Worm (Caenorhabditis elegans) whole organism, L1 larva: ENCODE measurements around the gene mrck-1.

Experiments used
- C34B4.2 ChIP-seq: sonication (generic microtip); optimal IDR thresholded peaks from 2 replicates; lab custom pipeline; 2017; ENCODE audit warnings: mild to moderate bottlenecking, missing genetic modification characterization, missing compliant biosample characterization
- F16B12.6 ChIP-seq: fragments of 150-350 bp; optimal IDR thresholded peaks from 2 replicates; lab custom pipeline; 2014; ENCODE audit warnings: missing biosample characterization, missing genetic modification characterization
- Y116A8C.19 ChIP-seq: sonication (generic microtip); optimal IDR thresholded peaks from 2 replicates; lab custom pipeline; 2016; ENCODE audit warnings: missing compliant biosample characterization, missing genetic modification characterization, borderline replicate concordance
- alr-1 ChIP-seq: fragments of 200-800 bp; sonication (Bioruptor generic); optimal IDR thresholded peaks from 2 replicates; lab custom pipeline; 2018; ENCODE audit warnings: borderline replicate concordance, mild to moderate bottlenecking, missing genetic modification characterization, missing compliant biosample characterization
- ama-1 ChIP-seq: fragments of 150-350 bp; optimal IDR thresholded peaks from 2 replicates; lab custom pipeline; 2014
- ceh-82 ChIP-seq, 3 experiments: fragments of 150-350 bp in 1 of 3; sonication (generic microtip) in 2 of 3; optimal IDR thresholded peaks; 2 replicates each; lab custom pipeline; 2014 to 2017; ENCODE audit warnings: missing biosample characterization in 3 of 3, missing genetic modification characterization in 3 of 3
- ceh-90 ChIP-seq: sonication (generic microtip); optimal IDR thresholded peaks from 2 replicates; lab custom pipeline; 2016; ENCODE audit warnings: missing genetic modification characterization, missing compliant biosample characterization
- ces-1 ChIP-seq: fragments of 150-350 bp; optimal IDR thresholded peaks from 2 replicates; lab custom pipeline; 2014; ENCODE audit warnings: missing biosample characterization, missing genetic modification reagents, missing genetic modification characterization
- dsc-1 ChIP-seq: sonication (generic microtip); optimal IDR thresholded peaks from 2 replicates; lab custom pipeline; 2016; ENCODE audit warnings: mild to moderate bottlenecking, missing genetic modification characterization, missing compliant biosample characterization
- efl-1 ChIP-seq, 4 experiments: fragments of 150-350 bp; optimal IDR thresholded peaks in 3 of 4; peaks in 1 of 4; 1 replicate in 1 of 4; 2 replicates in 3 of 4; lab custom pipeline; 2014; ENCODE audit warnings: missing biosample characterization in 2 of 4, missing genetic modification characterization in 2 of 4, missing genetic modification reagents in 2 of 4
- egl-13 ChIP-seq: sonication (generic microtip); optimal IDR thresholded peaks from 2 replicates; lab custom pipeline; 2016; ENCODE audit warnings: missing genotype, missing genetic modification reagents, missing genetic modification characterization, missing compliant biosample characterization
- elt-3 ChIP-seq, 6 experiments: fragments of 150-350 bp in 1 of 6; sonication (generic microtip); optimal IDR thresholded peaks; 2 replicates each; lab custom pipeline; 2017 to 2018; ENCODE audit warnings: missing biosample characterization in 6 of 6, missing genetic modification characterization in 6 of 6, inconsistent platforms in 1 of 6
- ets-5 ChIP-seq: fragments of 200-800 bp; sonication (Bioruptor generic); IDR thresholded peaks from 2 replicates; pipeline ENCODE4 v1.3.6; 2022; ENCODE audit warnings: missing genetic modification characterization, missing compliant biosample characterization
- fkh-10 ChIP-seq: sonication (generic microtip); optimal IDR thresholded peaks from 2 replicates; lab custom pipeline; 2017; ENCODE audit warnings: missing biosample characterization, missing genetic modification reagents, missing genetic modification characterization
- fkh-4 ChIP-seq: sonication (generic microtip); optimal IDR thresholded peaks from 2 replicates; lab custom pipeline; 2016; ENCODE audit warnings: missing compliant biosample characterization, missing genetic modification characterization, borderline replicate concordance
- fkh-8 ChIP-seq: sonication (generic microtip); optimal IDR thresholded peaks from 2 replicates; lab custom pipeline; 2016; ENCODE audit warnings: mild to moderate bottlenecking, missing genetic modification characterization, missing compliant biosample characterization
- grh-1 ChIP-seq: fragments of 200-800 bp; sonication (Bioruptor generic); IDR thresholded peaks from 2 replicates; pipeline ENCODE4 v1.3.6; 2022; ENCODE audit warnings: missing genetic modification reagents, missing genetic modification characterization, missing compliant biosample characterization
- hlh-4 ChIP-seq: sonication (generic microtip); optimal IDR thresholded peaks from 2 replicates; lab custom pipeline; 2016; ENCODE audit warnings: mild to moderate bottlenecking, missing genetic modification characterization, missing compliant biosample characterization
- irx-1 ChIP-seq: sonication (generic microtip); optimal IDR thresholded peaks from 2 replicates; lab custom pipeline; 2016; ENCODE audit warnings: missing genetic modification characterization, missing compliant biosample characterization
- isw-1 ChIP-seq: fragments of 200-800 bp; sonication (Bioruptor generic); IDR thresholded peaks from 2 replicates; pipeline ENCODE4 v1.3.6; 2022; ENCODE audit warnings: missing genetic modification characterization, missing compliant biosample characterization
- lin-13 ChIP-seq: fragments of 150-350 bp; optimal IDR thresholded peaks from 2 replicates; lab custom pipeline; 2014; ENCODE audit warnings: missing biosample characterization, missing genetic modification reagents, missing genetic modification characterization
- lin-15B ChIP-seq: fragments of 150-350 bp; sonication (generic microtip); optimal IDR thresholded peaks from 3 replicates; lab custom pipeline; 2014; ENCODE audit warnings: missing biosample characterization, missing genetic modification characterization
- lin-35 ChIP-seq, 2 experiments: fragments of 150-350 bp; optimal IDR thresholded peaks; 2 replicates each; lab custom pipeline; 2014; ENCODE audit warnings: missing biosample characterization in 2 of 2, missing genetic modification characterization in 2 of 2, missing genetic modification reagents in 2 of 2
- lir-3 ChIP-seq: sonication (generic microtip); optimal IDR thresholded peaks from 2 replicates; lab custom pipeline; 2016; ENCODE audit warnings: mild to moderate bottlenecking, missing genetic modification characterization, moderate library complexity, missing compliant biosample characterization; ENCODE audit not compliant: poor library complexity
- lsy-2 ChIP-seq, 2 experiments: fragments of 150-350 bp; optimal IDR thresholded peaks; 2 replicates each; lab custom pipeline; 2014; ENCODE audit warnings: missing biosample characterization in 2 of 2, missing genetic modification characterization in 2 of 2
- mab-9 ChIP-seq: fragments of 200-800 bp; sonication (Bioruptor generic); IDR thresholded peaks from 2 replicates; pipeline ENCODE4 v1.3.6; 2022; ENCODE audit warnings: missing genetic modification reagents, missing genetic modification characterization, missing compliant biosample characterization
- mdl-1 ChIP-seq, 2 experiments: fragments of 150-350 bp; optimal IDR thresholded peaks; 2 replicates each; lab custom pipeline; 2014 to 2017; ENCODE audit warnings: missing biosample characterization in 2 of 2, missing genetic modification characterization in 2 of 2, inconsistent platforms in 1 of 2
- mef-2 ChIP-seq: fragments of 150-350 bp; optimal IDR thresholded peaks from 2 replicates; lab custom pipeline; 2014; ENCODE audit warnings: missing biosample characterization, missing genetic modification characterization
- mep-1 ChIP-seq: fragments of 150-350 bp; optimal IDR thresholded peaks from 2 replicates; lab custom pipeline; 2014; ENCODE audit warnings: missing biosample characterization, missing genetic modification characterization
- nhr-11 ChIP-seq: fragments of 150-350 bp; optimal IDR thresholded peaks from 2 replicates; lab custom pipeline; 2014; ENCODE audit warnings: missing biosample characterization, missing genetic modification characterization
- nhr-19 ChIP-seq: fragments of 200-800 bp; sonication (Bioruptor generic); conservative IDR thresholded peaks from 2 replicates; pipeline ENCODE4 v1.3.6; 2022; ENCODE audit warnings: missing genetic modification characterization, missing compliant biosample characterization
- nhr-20 ChIP-seq: sonication (generic microtip); optimal IDR thresholded peaks from 2 replicates; lab custom pipeline; 2016; ENCODE audit warnings: mild to moderate bottlenecking, missing genetic modification characterization, missing compliant biosample characterization
- nhr-237 ChIP-seq: fragments of 150-350 bp; optimal IDR thresholded peaks from 2 replicates; lab custom pipeline; 2014; ENCODE audit warnings: missing biosample characterization, missing genetic modification characterization
- nhr-71 ChIP-seq: sonication (generic microtip); optimal IDR thresholded peaks from 2 replicates; lab custom pipeline; 2016; ENCODE audit warnings: mild to moderate bottlenecking, missing genetic modification characterization, moderate library complexity, missing compliant biosample characterization
- nhr-77 ChIP-seq: fragments of 150-350 bp; optimal IDR thresholded peaks from 2 replicates; lab custom pipeline; 2014; ENCODE audit warnings: missing biosample characterization, missing genetic modification characterization
- nhr-85 ChIP-seq: sonication (generic microtip); peaks from one replicate; lab custom pipeline; 2016; ENCODE audit warnings: missing genetic modification characterization, inconsistent platforms, missing compliant biosample characterization
- pqm-1 ChIP-seq: sonication (generic microtip); optimal IDR thresholded peaks from 3 replicates; lab custom pipeline; 2017; ENCODE audit warnings: missing biosample characterization, missing genetic modification characterization
- skn-1 ChIP-seq: fragments of 150-350 bp; optimal IDR thresholded peaks from 2 replicates; lab custom pipeline; 2014; ENCODE audit warnings: missing biosample characterization, missing genetic modification characterization
- snpc-4 ChIP-seq: fragments of 150-350 bp; optimal IDR thresholded peaks from 2 replicates; lab custom pipeline; 2014; ENCODE audit warnings: missing biosample characterization, missing genetic modification characterization
- snu-23 ChIP-seq: sonication (generic microtip); optimal IDR thresholded peaks from 2 replicates; lab custom pipeline; 2016; ENCODE audit warnings: missing genetic modification characterization, missing compliant biosample characterization
- sptf-1 ChIP-seq: fragments of 150-350 bp; optimal IDR thresholded peaks from 2 replicates; lab custom pipeline; 2014; ENCODE audit warnings: missing biosample characterization, missing genetic modification characterization
- sup-37 ChIP-seq: fragments of 200-800 bp; sonication (Bioruptor generic); optimal IDR thresholded peaks from 2 replicates; lab custom pipeline; 2018; ENCODE audit warnings: mild to moderate bottlenecking, missing genetic modification characterization, missing compliant biosample characterization
- swsn-7 ChIP-seq: sonication (generic microtip); optimal IDR thresholded peaks from 2 replicates; lab custom pipeline; 2016; ENCODE audit warnings: missing genetic modification characterization, missing compliant biosample characterization
- tlp-1 ChIP-seq: fragments of 150-350 bp; optimal IDR thresholded peaks from 2 replicates; lab custom pipeline; 2014; ENCODE audit warnings: missing biosample characterization, missing genetic modification characterization
- unc-130 ChIP-seq: fragments of 150-350 bp; optimal IDR thresholded peaks from 2 replicates; lab custom pipeline; 2017; ENCODE audit warnings: missing biosample characterization, missing genetic modification characterization, inconsistent platforms
- unc-30 ChIP-seq: sonication (generic microtip); optimal IDR thresholded peaks from 2 replicates; lab custom pipeline; 2017; ENCODE audit warnings: missing biosample characterization, missing genetic modification characterization
- unc-86 ChIP-seq: sonication (generic microtip); optimal IDR thresholded peaks from 2 replicates; lab custom pipeline; 2016; ENCODE audit warnings: missing genetic modification characterization, missing compliant biosample characterization
- zag-1 ChIP-seq: fragments of 150-350 bp; optimal IDR thresholded peaks from 2 replicates; lab custom pipeline; 2014; ENCODE audit warnings: missing biosample characterization, missing genetic modification characterization
- zip-4 ChIP-seq: fragments of 200-800 bp; sonication (Bioruptor generic); optimal IDR thresholded peaks from 2 replicates; lab custom pipeline; 2018; ENCODE audit warnings: mild to moderate bottlenecking, missing genetic modification characterization, moderate library complexity, missing compliant biosample characterization

mrck-1 gene

DNA sequence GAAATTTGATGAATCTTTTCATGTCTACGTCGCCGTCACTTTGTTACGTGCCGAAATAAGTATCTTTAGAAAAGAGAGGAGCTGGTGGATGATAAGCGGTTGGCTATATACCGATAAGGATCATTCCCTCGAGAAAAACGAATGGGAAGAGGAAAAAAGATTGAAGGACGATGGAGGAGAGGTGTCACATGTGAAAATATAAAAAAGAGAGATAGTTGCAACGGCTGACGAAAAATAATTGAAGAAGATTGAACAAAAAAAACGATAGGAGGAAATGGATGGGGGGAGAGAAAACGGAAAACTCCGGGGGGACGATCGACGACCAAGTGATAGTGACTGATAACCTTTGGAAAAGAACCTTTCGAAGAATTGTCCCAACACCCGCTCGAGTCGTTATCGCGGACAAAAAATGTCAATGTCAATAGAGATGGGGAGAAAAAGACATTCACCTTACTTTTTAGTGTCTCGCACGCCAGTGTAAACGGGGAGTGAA is 37.6 kb downstream of the mrck-1 start (continued):
- TF ChIP-seq elt-3 (tag; optimal IDR thresholded peaks at IDR 0.05; lab: Kevin White, UChicago) (peak in 4 of 6 experiments; percentile 86 to 98 (median 92)), grh-1 (GFP tag; lab: Robert Waterston, UW) (peak; percentile 28; the same call in 1 of the 2 replicates), fkh-8 (tag; lab: Kevin White, UChicago) (no peak), snu-23 (GFP tag; lab: Kevin White, UChicago) (peak; percentile 89), egl-13 (no peak), F16B12.6 (no peak), unc-130 (tag; lab: Kevin White, UChicago) (peak; percentile 47), ets-5 (no peak), swsn-7 (tag; lab: Kevin White, UChicago) (peak; percentile 64), ces-1 (GFP tag; lab: Kevin White, UChicago) (no peak), sptf-1 (tag; lab: Kevin White, UChicago) (no peak), nhr-20 (peak; percentile 95), nhr-77 (tag; lab: Kevin White, UChicago) (peak; percentile 57), alr-1 (no peak), ama-1 (lab: Kevin White, UChicago) (peak; percentile 43)

DNA sequence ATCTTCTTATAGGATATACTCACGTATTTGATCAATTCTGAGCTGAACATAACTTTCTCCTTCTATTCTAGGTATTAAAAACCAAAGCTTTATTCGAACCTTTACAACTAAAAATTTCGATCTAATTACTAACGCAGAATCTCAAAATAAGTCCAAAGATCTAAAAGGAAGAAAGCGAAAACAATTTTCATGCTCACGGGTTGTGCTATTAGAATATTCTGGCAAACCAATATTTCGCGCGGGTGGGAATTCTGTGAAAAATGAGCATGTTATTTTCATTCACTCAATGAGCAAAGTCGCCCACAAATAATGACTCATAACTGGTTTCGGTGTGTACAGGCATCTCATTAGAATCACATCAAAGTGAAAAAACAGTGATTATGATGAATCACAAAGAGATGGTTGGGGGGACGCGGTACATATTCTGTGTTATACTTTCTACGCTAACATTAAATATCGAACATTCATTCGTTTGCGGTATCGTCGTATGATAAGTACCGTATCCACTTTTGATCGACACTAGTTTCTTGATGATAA is 38.1 kb downstream of the mrck-1 start:
- TF ChIP-seq mef-2 (tag; lab: Kevin White, UChicago), result peak; percentile 54
- peak; percentile 70 for TF ChIP-seq dsc-1 (tag; lab: Kevin White, UChicago)
- no peak for TF ChIP-seq elt-3 (tag; optimal IDR thresholded peaks at IDR 0.05; lab: Kevin White, UChicago)
- TF ChIP-seq fkh-4 (tag; lab: Kevin White, UChicago), result no peak
- TF ChIP-seq nhr-71 (tag; lab: Kevin White, UChicago), result no peak
- peak; percentile 5 for TF ChIP-seq lin-15B (tag; lab: Kevin White, UChicago)
- peak in 1 of 3 experiments; percentile 4 for TF ChIP-seq ceh-82 (tag; optimal IDR thresholded peaks at IDR 0.05; lab: Kevin White, UChicago)
- TF ChIP-seq nhr-85, result peak; percentile 80
- TF ChIP-seq nhr-19 (GFP tag; lab: Robert Waterston, UW), result no peak
- no peak for TF ChIP-seq isw-1
- no peak for TF ChIP-seq ceh-90 (tag; lab: Kevin White, UChicago)
- no peak for TF ChIP-seq unc-30
- TF ChIP-seq egl-13, result peak; percentile 12
- TF ChIP-seq fkh-8 (tag; lab: Kevin White, UChicago), result peak; percentile 91
- TF ChIP-seq mab-9, result no peak
- TF ChIP-seq unc-86 (tag; lab: Kevin White, UChicago), result no peak
- TF ChIP-seq ama-1 (lab: Kevin White, UChicago), result peak; percentile 44
- TF ChIP-seq mep-1 (tag; lab: Kevin White, UChicago), result peak; percentile 46

DNA sequence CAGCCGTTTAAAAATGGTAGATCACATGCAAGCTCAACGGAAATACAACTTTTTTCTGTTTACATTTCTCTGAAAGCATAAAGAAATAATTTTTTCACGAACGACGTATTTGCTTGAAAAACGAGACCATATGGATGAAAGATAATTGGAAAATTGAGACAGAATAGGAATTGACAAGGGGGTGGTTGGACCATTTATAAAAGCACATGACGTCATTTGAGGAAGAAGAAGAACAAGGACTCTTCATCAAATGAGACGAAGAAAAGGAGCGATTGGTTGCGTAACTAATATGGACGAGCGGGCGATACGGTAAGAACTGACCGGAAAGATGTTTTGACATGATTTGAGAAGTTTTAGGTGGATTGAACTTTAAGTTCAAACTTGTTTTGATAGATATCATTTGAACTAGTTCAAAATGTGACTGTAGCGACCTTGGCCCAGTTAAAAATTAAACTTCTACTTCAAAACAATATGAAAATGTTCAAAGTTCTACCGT is 38.6 kb downstream of the mrck-1 start:
- TF ChIP-seq lin-15B (tag; lab: Kevin White, UChicago), result no peak
- TF ChIP-seq fkh-10 (GFP tag; lab: Kevin White, UChicago), result no peak
- peak; percentile 32 to 65 for TF ChIP-seq lsy-2 (tag; optimal IDR thresholded peaks at IDR 0.05; lab: Kevin White, UChicago)
- TF ChIP-seq lir-3 (tag; lab: Kevin White, UChicago), result no peak
- peak in 2 of 6 experiments; percentile 11 to 46 for TF ChIP-seq elt-3 (tag; optimal IDR thresholded peaks at IDR 0.05; lab: Kevin White, UChicago)
- TF ChIP-seq zip-4 (GFP tag; lab: Kevin White, UChicago), result no peak
- TF ChIP-seq skn-1 (tag; lab: Kevin White, UChicago), result peak; percentile 36
- TF ChIP-seq grh-1 (GFP tag; lab: Robert Waterston, UW), result peak; percentile 52; the same call in 1 of the 2 replicates
- no peak for TF ChIP-seq C34B4.2
- TF ChIP-seq pqm-1 (tag; lab: Kevin White, UChicago), result no peak
- TF ChIP-seq Y116A8C.19 (tag; lab: Kevin White, UChicago), result no peak
- TF ChIP-seq hlh-4 (tag; lab: Kevin White, UChicago), result no peak
- TF ChIP-seq irx-1, result no peak
- peak in 1 of 2 experiments; percentile 27 for TF ChIP-seq lin-35 (GFP tag; optimal IDR thresholded peaks at IDR 0.05; lab: Kevin White, UChicago)
- TF ChIP-seq efl-1 (optimal IDR thresholded peaks at IDR 0.05; lab: Kevin White, UChicago), result peak in 1 of 2 experiments; percentile 7
- TF ChIP-seq efl-1 (GFP tag; optimal IDR thresholded peaks at IDR 0.05 in 1 of 2; lab: Kevin White, UChicago), result peak; percentile 14 to 93
- peak; percentile 46; the same call in 1 of the 2 replicates for TF ChIP-seq mab-9
- no peak for TF ChIP-seq lin-13
- TF ChIP-seq tlp-1 (tag; lab: Kevin White, UChicago), result no peak
- TF ChIP-seq snpc-4 (tag; lab: Kevin White, UChicago), result no peak
- peak; percentile 33 for TF ChIP-seq zag-1 (tag; lab: Kevin White, UChicago)
- no peak for TF ChIP-seq mdl-1 (tag; optimal IDR thresholded peaks at IDR 0.05; lab: Kevin White, UChicago)
- peak; percentile 20 for TF ChIP-seq nhr-11 (tag; lab: Kevin White, UChicago)
- TF ChIP-seq nhr-71 (tag; lab: Kevin White, UChicago), result peak; percentile 78
- TF ChIP-seq nhr-237 (tag; lab: Kevin White, UChicago), result no peak
- TF ChIP-seq sup-37 (GFP tag; lab: Kevin White, UChicago), result no peak
